Worm (Caenorhabditis elegans): ENCODE data around the gene srh-203.
"Not testable (repeated sequence)": the region's sequence is repeated elsewhere in the genome, so short reads cannot be mapped to it uniquely, and the experiment has no call there.

srh-203 gene

ce11 chrV:17466751-17467150, 10.7 kb upstream of the srh-203 start, which contains the start of gene srw-72 (continued):
- TF ChIP-seq fkh-3 (tag; optimal IDR thresholded peaks at IDR 0.05) (no peak), ceh-58 (GFP tag; IDR thresholded peaks at IDR 0.05) (no peak)

DNA sequence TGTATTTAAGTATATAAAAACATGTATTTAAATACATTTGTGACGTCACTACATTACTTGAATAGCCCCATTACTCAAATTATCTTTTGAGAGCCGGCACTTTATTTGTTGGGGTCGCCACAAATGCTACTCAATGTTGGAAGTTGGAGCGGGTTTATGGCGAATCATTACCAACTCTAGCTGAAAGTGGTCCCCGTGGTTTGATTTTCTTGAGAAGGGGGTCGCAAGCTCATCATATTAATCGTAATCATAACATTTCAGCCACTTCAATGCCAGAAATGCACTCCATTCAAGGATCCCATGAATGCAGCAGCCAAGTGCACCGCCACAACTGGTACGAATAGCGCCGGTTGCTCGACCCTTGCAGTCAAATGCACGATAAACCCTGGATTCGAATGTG, 8.2 kb upstream of the srh-203 start, which contains the start of gene F20E11.7:
Gene F20E11.7 (plus strand): TSS at position 301 of the 400 bp plus-strand sequence.
- TF ChIP-seq nhr-90 (tag; optimal IDR thresholded peaks at IDR 0.05); ZK185.1 (tag; optimal IDR thresholded peaks at IDR 0.05; ENCODE audit: poor library complexity, severe bottlenecking); sdz-38 (tag; optimal IDR thresholded peaks at IDR 0.05): not testable (repeated sequence)

ce11 chrV:17460061-17460460, 4.0 kb upstream of the srh-203 start, which contains the start of gene srz-48:
Gene srz-48, minus strand, starts transcription at chrV:17460161.
- no peak for TF ChIP-seq lin-40 (tag; optimal IDR thresholded peaks at IDR 0.05)
- TF ChIP-seq lsy-27 (tag; optimal IDR thresholded peaks at IDR 0.05; ENCODE audit: borderline replicate concordance, insufficient read depth), result no peak
- TF ChIP-seq madf-8 (GFP tag; conservative IDR thresholded peaks at IDR 0.05), result no peak
- TF ChIP-seq him-1 (tag; optimal IDR thresholded peaks at IDR 0.05), result no peak
- no peak for TF ChIP-seq ceh-40 (GFP tag; IDR thresholded peaks at IDR 0.05)
- no peak for TF ChIP-seq attf-5 (GFP tag; optimal IDR thresholded peaks at IDR 0.05)
- TF ChIP-seq die-1 (tag; optimal IDR thresholded peaks at IDR 0.05), result no peak
- TF ChIP-seq rec-8 (tag; optimal IDR thresholded peaks at IDR 0.05), result no peak
- TF ChIP-seq K11D2.4 (GFP tag; IDR thresholded peaks at IDR 0.05), result no peak
- TF ChIP-seq chd-7 (tag; optimal IDR thresholded peaks at IDR 0.05), result no peak
- TF ChIP-seq F55B11.4 (tag; optimal IDR thresholded peaks at IDR 0.05; ENCODE audit: borderline replicate concordance, insufficient read depth), result no peak
- TF ChIP-seq let-526 (GFP tag; IDR thresholded peaks at IDR 0.05), result no peak
- TF ChIP-seq F22D6.2 (tag; optimal IDR thresholded peaks at IDR 0.05), result no peak
- no peak for TF ChIP-seq lsl-1 (GFP tag; optimal IDR thresholded peaks at IDR 0.05)
- no peak for TF ChIP-seq sptf-2 (GFP tag; optimal IDR thresholded peaks at IDR 0.05)
- no peak for TF ChIP-seq sdz-38 (tag; optimal IDR thresholded peaks at IDR 0.05)
- TF ChIP-seq egl-44 (GFP tag; IDR thresholded peaks at IDR 0.05), result no peak
- TF ChIP-seq bed-1 (GFP tag; IDR thresholded peaks at IDR 0.05), result no peak
- TF ChIP-seq lin-54 (GFP tag; optimal IDR thresholded peaks at IDR 0.05), result no peak

- no peak for TF ChIP-seq hrde-1 (tag; optimal IDR thresholded peaks at IDR 0.05; ENCODE audit: borderline replicate concordance)
Measured at ce11 chrV:17458069-17458468, 2.0 kb upstream of the srh-203 start, which contains the start of gene str-200. Gene str-200, minus strand, starts transcription at chrV:17458169.

DNA sequence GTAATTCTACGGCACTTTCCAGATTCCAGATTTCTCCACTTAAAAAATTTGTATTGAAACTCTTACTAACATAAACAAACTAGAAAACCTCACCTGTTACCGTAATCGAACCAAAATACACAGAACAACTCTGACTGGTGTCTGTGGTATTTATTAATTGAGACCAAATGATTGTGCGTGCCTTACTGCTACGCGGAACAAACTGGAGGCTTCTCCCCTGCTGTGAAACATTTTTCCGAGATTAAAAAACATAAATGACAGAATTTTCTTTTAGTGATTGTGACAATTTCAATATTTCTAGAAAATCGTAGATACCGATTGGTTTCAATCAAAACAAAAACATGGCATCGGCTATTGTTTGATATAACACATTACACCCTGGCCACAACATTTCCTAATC, 6.3 kb downstream of the srh-203 start:
- no peak for TF ChIP-seq C17E4.6 (GFP tag; IDR thresholded peaks at IDR 0.05)
- no peak for TF ChIP-seq hmg-1.2 (GFP tag; IDR thresholded peaks at IDR 0.05)
- no peak for TF ChIP-seq nhr-90 (tag; optimal IDR thresholded peaks at IDR 0.05)
- no peak for TF ChIP-seq F52B5.7 (tag; optimal IDR thresholded peaks at IDR 0.05)
- no peak for TF ChIP-seq K12H6.12 (tag; optimal IDR thresholded peaks at IDR 0.05)
- no peak for TF ChIP-seq akir-1 (GFP tag; optimal IDR thresholded peaks at IDR 0.05)
- no peak for TF ChIP-seq Y53G8AR.9 (GFP tag; conservative IDR thresholded peaks at IDR 0.05)
- no peak for TF ChIP-seq F39B2.1 (GFP tag; IDR thresholded peaks at IDR 0.05)
- no peak for TF ChIP-seq lsy-27 (tag; optimal IDR thresholded peaks at IDR 0.05; ENCODE audit: borderline replicate concordance, insufficient read depth)

Measured in whole organism, young adult.